Fruit fly (Drosophila melanogaster) whole organism, embryonic: Measurements from ENCODE around the gene Vlet.
A peak's percentile ranks its signal among the peaks of the same experiment; 100 is the strongest.

Experiments used
- Ada2b ChIP-seq: fragments of 200-800 bp; sonication (Bioruptor generic); IDR thresholded peaks from 2 replicates; pipeline ENCODE4 v1.3.6; 2022; ENCODE audit warnings: missing biosample characterization, missing genetic modification characterization
- Asciz ChIP-seq: fragments of 200-800 bp; sonication (Bioruptor generic); optimal IDR thresholded peaks from 2 replicates; lab custom pipeline; 2017; ENCODE audit warnings: missing biosample characterization, mild to moderate bottlenecking, missing genetic modification characterization, missing genetic modification reagents
- Atf-2 ChIP-seq: fragments of 200-800 bp; sonication (Bioruptor generic); optimal IDR thresholded peaks from 2 replicates; lab custom pipeline; 2016; ENCODE audit warnings: missing biosample characterization, missing genetic modification characterization
- Atf6 ChIP-seq: fragments of 200-800 bp; sonication (Bioruptor generic); IDR thresholded peaks from 2 replicates; pipeline ENCODE4 v1.3.6; 2022; ENCODE audit warnings: missing biosample characterization, missing genetic modification characterization
- Bgb ChIP-seq: fragments of 200-800 bp; sonication (Bioruptor generic); IDR thresholded peaks from 2 replicates; pipeline ENCODE4 v1.3.6; 2022; ENCODE audit warnings: missing biosample characterization, missing genetic modification characterization; ENCODE audit not compliant: partially characterized antibody
- CG10366 ChIP-seq: fragments of 200-800 bp; sonication (Bioruptor generic); IDR thresholded peaks from 2 replicates; pipeline ENCODE4 v1.3.6; 2022; ENCODE audit warnings: missing biosample characterization, missing genetic modification characterization
- CG13287 ChIP-seq: fragments of 200-800 bp; sonication (Bioruptor generic); IDR thresholded peaks from 2 replicates; pipeline ENCODE4 v1.3.6; 2022; ENCODE audit warnings: missing biosample characterization, missing genetic modification characterization; ENCODE audit not compliant: partially characterized antibody
- CG13624 ChIP-seq: fragments of 200-800 bp; sonication (Bioruptor generic); optimal IDR thresholded peaks from 2 replicates; lab custom pipeline; 2016; ENCODE audit warnings: missing biosample characterization, missing genetic modification characterization
- CG13775 ChIP-seq: fragments of 200-800 bp; sonication (Bioruptor generic); optimal IDR thresholded peaks from 3 replicates; lab custom pipeline; 2017; ENCODE audit warnings: missing biosample characterization, mild to moderate bottlenecking, missing genetic modification characterization
- CG13894 ChIP-seq: fragments of 200-800 bp; sonication (Bioruptor generic); optimal IDR thresholded peaks from 3 replicates; lab custom pipeline; 2018; ENCODE audit warnings: missing biosample characterization, mild to moderate bottlenecking, missing genetic modification characterization, moderate library complexity
- CG15269 ChIP-seq: fragments of 200-800 bp; sonication (Bioruptor generic); optimal IDR thresholded peaks from 2 replicates; lab custom pipeline; 2018; ENCODE audit warnings: missing biosample characterization, mild to moderate bottlenecking, missing genetic modification characterization, moderate library complexity
- CG17361 ChIP-seq: fragments of 200-800 bp; sonication (Bioruptor generic); IDR thresholded peaks from 3 replicates; pipeline ENCODE4 v1.3.6; 2022; ENCODE audit warnings: missing biosample characterization, missing genetic modification characterization
- CG17385 ChIP-seq: fragments of 200-800 bp; sonication (Bioruptor generic); optimal IDR thresholded peaks from 3 replicates; lab custom pipeline; 2018; ENCODE audit warnings: missing biosample characterization, mild to moderate bottlenecking, missing genetic modification characterization
- CG2712 ChIP-seq: fragments of 200-800 bp; optimal IDR thresholded peaks from 3 replicates; lab custom pipeline; 2019; ENCODE audit warnings: missing biosample characterization, mild to moderate bottlenecking, missing genetic modification characterization, moderate library complexity
- CG2875 ChIP-seq: fragments of 200-800 bp; sonication (Bioruptor generic); optimal IDR thresholded peaks from 2 replicates; lab custom pipeline; 2017; ENCODE audit warnings: missing biosample characterization, mild to moderate bottlenecking, missing genetic modification characterization, missing genetic modification reagents
- CG32767 ChIP-seq: fragments of 200-800 bp; sonication (Bioruptor generic); IDR thresholded peaks from 2 replicates; pipeline ENCODE4 v1.3.6; 2022; ENCODE audit warnings: missing biosample characterization, missing genetic modification characterization
- CG32772 ChIP-seq: fragments of 200-800 bp; sonication (Bioruptor generic); IDR thresholded peaks from 2 replicates; pipeline ENCODE4 v1.3.6; 2022; ENCODE audit warnings: missing biosample characterization, missing genetic modification characterization
- CG34224 ChIP-seq: fragments of 200-800 bp; sonication (Bioruptor generic); IDR thresholded peaks from 3 replicates; pipeline ENCODE4 v1.3.6; 2022; ENCODE audit warnings: missing biosample characterization, missing genetic modification characterization; ENCODE audit not compliant: partially characterized antibody
- CG3847 ChIP-seq: fragments of 200-800 bp; sonication (Bioruptor generic); IDR thresholded peaks from 2 replicates; pipeline ENCODE4 v1.3.6; 2022; ENCODE audit warnings: missing biosample characterization, missing genetic modification characterization
- CG4820 ChIP-seq: fragments of 200-800 bp; sonication (Bioruptor generic); optimal IDR thresholded peaks from 3 replicates; lab custom pipeline; 2016; ENCODE audit warnings: missing biosample characterization, missing genetic modification characterization
- CG7556 ChIP-seq: fragments of 200-800 bp; sonication (Bioruptor generic); optimal IDR thresholded peaks from 2 replicates; lab custom pipeline; 2017; ENCODE audit warnings: missing biosample characterization, mild to moderate bottlenecking, missing genetic modification characterization
- CG9609 ChIP-seq: fragments of 200-800 bp; sonication (Bioruptor generic); optimal IDR thresholded peaks from 3 replicates; lab custom pipeline; 2016; ENCODE audit warnings: missing biosample characterization, missing genetic modification characterization
- CG9876 ChIP-seq: fragments of 200-800 bp; sonication (Bioruptor generic); optimal IDR thresholded peaks from 2 replicates; lab custom pipeline; 2016; ENCODE audit warnings: missing biosample characterization, missing genetic modification characterization
- CrebB ChIP-seq: fragments of 200-800 bp; sonication (Bioruptor generic); optimal IDR thresholded peaks from 3 replicates; lab custom pipeline; 2018; ENCODE audit warnings: missing biosample characterization, mild to moderate bottlenecking, missing genetic modification characterization
- D19A ChIP-seq: fragments of 200-800 bp; optimal IDR thresholded peaks from 3 replicates; lab custom pipeline; 2019; ENCODE audit warnings: missing biosample characterization, mild to moderate bottlenecking, missing genetic modification characterization, moderate library complexity
- Eip74EF ChIP-seq, 2 experiments: fragments of 200-800 bp in 1 of 2; fragments of >200 bp in 1 of 2; sonication (Bioruptor generic) in 1 of 2; optimal IDR thresholded peaks; 2 replicates each; lab custom pipeline; 2017 to 2019; ENCODE audit warnings: missing biosample characterization in 2 of 2, missing genetic modification characterization in 2 of 2, mild to moderate bottlenecking in 1 of 2, moderate library complexity in 1 of 2
- Ets65A ChIP-seq: fragments of 200-800 bp; sonication (Bioruptor generic); peaks from one replicate; lab custom pipeline; 2016; ENCODE audit warnings: missing biosample characterization, missing genetic modification characterization
- Mad ChIP-seq: fragments of 200-800 bp; sonication (Bioruptor generic); optimal IDR thresholded peaks from 2 replicates; lab custom pipeline; 2016; ENCODE audit warnings: missing biosample characterization, missing genetic modification characterization
- Rx ChIP-seq: fragments of 200-800 bp; sonication (Bioruptor generic); IDR thresholded peaks from 2 replicates; pipeline ENCODE4 v1.3.6; 2022; ENCODE audit warnings: missing biosample characterization, missing genetic modification characterization
- Side ChIP-seq: fragments of 200-800 bp; sonication (Bioruptor generic); optimal IDR thresholded peaks from 2 replicates; lab custom pipeline; 2016; ENCODE audit warnings: missing biosample characterization, missing genetic modification characterization
- Six4 ChIP-seq: fragments of 200-800 bp; sonication (Bioruptor generic); optimal IDR thresholded peaks from 2 replicates; lab custom pipeline; 2016; ENCODE audit warnings: missing biosample characterization, missing genetic modification characterization
- Sox102F ChIP-seq: fragments of 200-800 bp; sonication (Bioruptor generic); optimal IDR thresholded peaks from 2 replicates; lab custom pipeline; 2018; ENCODE audit warnings: missing biosample characterization, mild to moderate bottlenecking, missing genetic modification characterization, moderate library complexity
- Sry-δ ChIP-seq: fragments of 200-800 bp; sonication (Bioruptor generic); optimal IDR thresholded peaks from 2 replicates; lab custom pipeline; 2016; ENCODE audit warnings: missing biosample characterization, missing genetic modification characterization
- Vsx1 ChIP-seq: fragments of 200-800 bp; sonication (Bioruptor generic); optimal IDR thresholded peaks from 2 replicates; lab custom pipeline; 2017; ENCODE audit warnings: missing biosample characterization, mild to moderate bottlenecking, missing genetic modification characterization, missing genetic modification reagents
- abd-A ChIP-seq: fragments of 200-800 bp; sonication (Bioruptor generic); optimal IDR thresholded peaks from 3 replicates; lab custom pipeline; 2019; ENCODE audit warnings: missing biosample characterization, mild to moderate bottlenecking, missing genetic modification characterization, moderate library complexity
- chn ChIP-seq: fragments of 200-800 bp; sonication (Bioruptor generic); optimal IDR thresholded peaks from 2 replicates; lab custom pipeline; 2016; ENCODE audit warnings: missing biosample characterization, missing genetic modification characterization
- corto ChIP-seq: fragments of 200-800 bp; sonication (Bioruptor generic); optimal IDR thresholded peaks from 2 replicates; lab custom pipeline; 2016; ENCODE audit warnings: missing biosample characterization, mild to moderate bottlenecking, missing genetic modification characterization, moderate library complexity
- cwo ChIP-seq: fragments of 200-800 bp; sonication (Bioruptor generic); optimal IDR thresholded peaks from 3 replicates; lab custom pipeline; 2017; ENCODE audit warnings: missing biosample characterization, missing genetic modification characterization, mild to moderate bottlenecking, moderate library complexity, missing genetic modification reagents
- dmrt99B ChIP-seq: fragments of 200-800 bp; sonication (Bioruptor generic); optimal IDR thresholded peaks from 2 replicates; lab custom pipeline; 2018; ENCODE audit warnings: missing biosample characterization, mild to moderate bottlenecking, missing genetic modification characterization, moderate library complexity
- mam ChIP-seq: fragments of 200-800 bp; sonication (Bioruptor generic); optimal IDR thresholded peaks from 3 replicates; lab custom pipeline; 2016; ENCODE audit warnings: missing biosample characterization, missing genetic modification characterization
- nerfin-2 ChIP-seq: fragments of 200-800 bp; sonication (Bioruptor generic); IDR thresholded peaks from 2 replicates; pipeline ENCODE4 v1.3.6; 2022; ENCODE audit warnings: missing biosample characterization, missing genetic modification characterization; ENCODE audit not compliant: partially characterized antibody
- oc ChIP-seq: fragments of 200-800 bp; sonication (Bioruptor generic); optimal IDR thresholded peaks from 2 replicates; lab custom pipeline; 2018; ENCODE audit warnings: missing biosample characterization, mild to moderate bottlenecking, missing genetic modification characterization, moderate library complexity
- otp ChIP-seq: fragments of 200-800 bp; sonication (Bioruptor generic); IDR thresholded peaks from 3 replicates; pipeline ENCODE4, ENCODE4 v1.3.6; 2022; ENCODE audit warnings: missing biosample characterization, missing genetic modification characterization
- p53 ChIP-seq: fragments of 200-800 bp; sonication (Bioruptor generic); optimal IDR thresholded peaks from 2 replicates; lab custom pipeline; 2016; ENCODE audit warnings: missing biosample characterization, missing genetic modification characterization
- scrt ChIP-seq: fragments of 200-800 bp; sonication (Bioruptor generic); optimal IDR thresholded peaks from 2 replicates; lab custom pipeline; 2018; ENCODE audit warnings: missing biosample characterization, mild to moderate bottlenecking, missing genetic modification characterization, moderate library complexity
- sens ChIP-seq: fragments of 200-800 bp; sonication (Bioruptor generic); peaks from one replicate; lab custom pipeline; 2016; ENCODE audit warnings: missing biosample characterization, missing genetic modification characterization
- sisA ChIP-seq: fragments of 200-800 bp; sonication (Bioruptor generic); IDR thresholded peaks from 2 replicates; pipeline ENCODE4 v1.3.6; 2022; ENCODE audit warnings: missing biosample characterization, missing genetic modification characterization
- ssp ChIP-seq: fragments of 200-800 bp; sonication (Bioruptor generic); IDR thresholded peaks from 2 replicates; pipeline ENCODE4 v1.3.6; 2022; ENCODE audit warnings: missing biosample characterization, missing genetic modification characterization
- sug ChIP-seq: fragments of 200-800 bp; optimal IDR thresholded peaks from 2 replicates; lab custom pipeline; 2019; ENCODE audit warnings: missing biosample characterization, mild to moderate bottlenecking, missing genetic modification characterization, moderate library complexity
- tin ChIP-seq: fragments of 200-800 bp; sonication (Bioruptor generic); optimal IDR thresholded peaks from 3 replicates; lab custom pipeline; 2016; ENCODE audit warnings: missing biosample characterization, missing genetic modification characterization

The Vlet gene

DNA sequence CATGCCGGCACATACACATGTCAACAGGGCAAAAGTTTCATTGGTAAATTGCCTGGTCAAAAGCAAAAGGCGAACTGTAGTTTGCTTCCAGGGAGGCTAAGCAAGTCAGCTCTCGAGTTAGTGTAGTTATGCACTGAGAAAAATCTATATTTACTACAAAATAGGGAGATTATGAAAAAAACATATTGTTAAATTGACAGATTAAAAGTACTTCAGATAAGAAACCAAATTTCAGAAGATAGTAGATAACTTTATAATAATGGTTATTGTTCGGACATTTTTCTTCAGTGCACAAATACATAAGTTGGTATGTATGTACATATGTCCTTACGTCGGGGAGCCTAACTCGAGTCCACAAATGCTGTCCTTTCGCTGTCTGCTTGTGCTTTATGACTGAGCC lies 21.2 kb downstream of the Vlet start (continued):
- TF ChIP-seq scrt (peak; percentile 57), CG9609 (GFP tag; lab: Kevin White, UChicago) (peak; percentile 39), CG13624 (GFP tag; lab: Kevin White, UChicago) (peak; percentile 26), CG34224 (GFP tag; lab: Robert Waterston, UW) (no peak), Ada2b (GFP tag; lab: Robert Waterston, UW) (peak; percentile 53), Atf6 (GFP tag; lab: Robert Waterston, UW) (peak; percentile 65), nerfin-2 (no peak), dmrt99B (peak; percentile 78), D19A (tag; lab: Kevin White, UChicago) (peak; percentile 60), Side (GFP tag; lab: Kevin White, UChicago) (no peak), Mad (no peak), sug (peak; percentile 53), Asciz (peak; percentile 29), CG10366 (peak; percentile 27; the same call in 1 of the 2 replicates), CG4820 (GFP tag; lab: Kevin White, UChicago) (peak; percentile 23), Rx (no peak), corto (no peak), mam (GFP tag; lab: Kevin White, UChicago) (peak; percentile 22), CG17361 (GFP tag; lab: Robert Waterston, UW) (peak; percentile 67), p53 (GFP tag; lab: Kevin White, UChicago) (no peak), Atf-2 (GFP tag; lab: Kevin White, UChicago) (peak; percentile 9), oc (tag; lab: Kevin White, UChicago) (peak; percentile 36), Sry-δ (GFP tag; lab: Kevin White, UChicago) (peak; percentile 5), cwo (peak; percentile 55), chn (GFP tag; lab: Kevin White, UChicago) (no peak), CG15269 (peak; percentile 68), CG7556 (GFP tag; lab: Kevin White, UChicago) (peak; percentile 76), Six4 (GFP tag; lab: Kevin White, UChicago) (peak; percentile 48), CG13287 (GFP tag; lab: Robert Waterston, UW) (no peak), Sox102F (GFP tag; lab: Kevin White, UChicago) (peak; percentile 65), sisA (GFP tag; lab: Robert Waterston, UW) (0 out of 2 replicates have a peak, but pooled peaks have one; percentile 15), Ets65A (GFP tag; lab: Kevin White, UChicago) (peak; percentile 8), CG9876 (GFP tag; lab: Kevin White, UChicago) (peak; percentile 1), Bgb (GFP tag; lab: Robert Waterston, UW) (no peak), Eip74EF (GFP tag; optimal IDR thresholded peaks at IDR 0.05; lab: Kevin White, UChicago) (peak in 1 of 2 experiments; percentile 10), CG2875 (peak; percentile 18), CG17385 (peak; percentile 49), CG13775 (GFP tag; lab: Kevin White, UChicago) (peak; percentile 47), Vsx1 (no peak), CG32772 (GFP tag; lab: Robert Waterston, UW) (0 out of 2 replicates have a peak, but pooled peaks have one; percentile 32), ssp (GFP tag; lab: Robert Waterston, UW) (no peak), otp (no peak), CrebB (tag; lab: Kevin White, UChicago) (peak; percentile 6), sens (GFP tag; lab: Kevin White, UChicago) (peak; percentile 92), CG32767 (0 out of 2 replicates have a peak, but pooled peaks have one; percentile 49), CG13894 (tag; lab: Kevin White, UChicago) (peak; percentile 63), CG3847 (GFP tag; lab: Robert Waterston, UW) (0 out of 2 replicates have a peak, but pooled peaks have one; percentile 20), abd-A (tag; lab: Kevin White, UChicago) (peak; percentile 23), CG2712 (peak; percentile 65), tin (GFP tag; lab: Kevin White, UChicago) (peak; percentile 39)
